Fruit fly (Drosophila melanogaster): ENCODE results near the gene Rab6.

Gene Rab6

DNA sequence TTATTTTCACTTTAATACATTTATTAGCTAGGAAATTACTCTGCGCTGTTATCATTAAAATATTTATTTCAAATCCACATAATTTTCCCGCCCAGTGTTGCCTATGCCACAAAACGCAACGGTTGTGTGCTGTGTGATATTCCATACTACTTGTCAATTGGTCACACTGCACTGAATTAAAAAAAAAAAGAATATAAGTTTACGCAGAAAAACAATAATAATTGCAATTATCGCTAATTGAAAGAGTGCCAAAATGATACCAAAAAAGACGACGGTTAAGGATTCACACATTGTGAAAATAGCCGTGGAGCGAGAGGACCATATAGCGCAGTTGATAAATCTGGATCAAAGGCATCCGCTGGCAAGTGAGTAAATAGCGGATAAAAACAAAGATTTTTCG lies 11.2 kb downstream of the Rab6 start, which contains the start of gene Ced-12:
Gene Ced-12 (plus strand): TSS at position 141 of the 400 bp plus-strand sequence.
- TF ChIP-seq rgr (GFP tag; optimal IDR thresholded peaks at IDR 0.05) (no peak), br (GFP tag; optimal IDR thresholded peaks at IDR 0.05) (no peak), tai (GFP tag; optimal IDR thresholded peaks at IDR 0.05) (no peak), woc (GFP tag; optimal IDR thresholded peaks at IDR 0.05) (no peak), h (GFP tag; optimal IDR thresholded peaks at IDR 0.05) (no peak), Vsx2 (GFP tag; optimal IDR thresholded peaks at IDR 0.05; ENCODE audit: partially characterized antibody) (no peak), sage (GFP tag; optimal IDR thresholded peaks at IDR 0.05) (no peak), brk (GFP tag; optimal IDR thresholded peaks at IDR 0.05) (no peak), psq (GFP tag; optimal IDR thresholded peaks at IDR 0.05) (no peak), Hnf4 (GFP tag; optimal IDR thresholded peaks at IDR 0.05) (no peak)

dm6 chr2L:12096396-12096813 lies 12.5 kb downstream of the Rab6 start, which contains the start of the genes CG6712 and Mt2:
Gene CG6712 (minus strand): TSS chr2L:12096511.
Gene Mt2 (plus strand): TSS chr2L:12096525.
- TF ChIP-seq Myc (optimal IDR thresholded peaks at IDR 0.05) (peak; percentile 60), dsf (GFP tag; optimal IDR thresholded peaks at IDR 0.05; ENCODE audit: borderline replicate concordance) (no peak)

DNA sequence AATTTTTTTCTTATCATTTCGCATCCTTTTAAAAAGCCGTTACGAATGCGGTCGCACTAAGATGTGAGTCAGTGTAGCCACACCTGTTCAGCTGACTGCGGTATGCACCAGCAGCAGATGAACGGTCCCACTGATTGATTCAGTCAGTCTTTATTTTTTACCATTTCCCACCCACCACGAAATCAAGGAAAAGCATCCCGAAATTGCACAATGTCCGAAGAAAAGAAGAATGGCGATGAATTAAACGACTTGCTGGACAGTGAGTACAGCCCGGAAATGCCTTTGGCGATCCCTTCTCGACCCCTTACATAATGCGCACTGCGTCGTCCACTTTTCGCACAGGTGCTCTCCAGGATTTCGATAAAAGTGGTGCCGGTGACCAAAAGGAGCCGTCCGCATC lies 15.3 kb downstream of the Rab6 start:
- TF ChIP-seq ey (GFP tag; optimal IDR thresholded peaks at IDR 0.05) (no peak), br (GFP tag; optimal IDR thresholded peaks at IDR 0.05) (no peak), Dif (GFP tag; optimal IDR thresholded peaks at IDR 0.05; ENCODE audit: partially characterized antibody) (peak; percentile 25), h (GFP tag; optimal IDR thresholded peaks at IDR 0.05) (no peak), Sp1 (GFP tag; optimal IDR thresholded peaks at IDR 0.05) (no peak), psq (GFP tag; optimal IDR thresholded peaks at IDR 0.05) (no peak), Abd-B (GFP tag; optimal IDR thresholded peaks at IDR 0.05) (no peak), sv (GFP tag; optimal IDR thresholded peaks at IDR 0.05) (no peak), Myc (optimal IDR thresholded peaks at IDR 0.05) (no peak), CG32264 (GFP tag; optimal IDR thresholded peaks at IDR 0.05) (no peak), GATAd (GFP tag; optimal IDR thresholded peaks at IDR 0.05) (peak; percentile 66), Hr78 (GFP tag; optimal IDR thresholded peaks at IDR 0.05) (no peak), fru (GFP tag; optimal IDR thresholded peaks at IDR 0.05) (no peak), CrebA (GFP tag; optimal IDR thresholded peaks at IDR 0.05; ENCODE audit: borderline replicate concordance) (no peak), N (GFP tag; optimal IDR thresholded peaks at IDR 0.05) (no peak), Mio (GFP tag; optimal IDR thresholded peaks at IDR 0.05) (no peak)

DNA sequence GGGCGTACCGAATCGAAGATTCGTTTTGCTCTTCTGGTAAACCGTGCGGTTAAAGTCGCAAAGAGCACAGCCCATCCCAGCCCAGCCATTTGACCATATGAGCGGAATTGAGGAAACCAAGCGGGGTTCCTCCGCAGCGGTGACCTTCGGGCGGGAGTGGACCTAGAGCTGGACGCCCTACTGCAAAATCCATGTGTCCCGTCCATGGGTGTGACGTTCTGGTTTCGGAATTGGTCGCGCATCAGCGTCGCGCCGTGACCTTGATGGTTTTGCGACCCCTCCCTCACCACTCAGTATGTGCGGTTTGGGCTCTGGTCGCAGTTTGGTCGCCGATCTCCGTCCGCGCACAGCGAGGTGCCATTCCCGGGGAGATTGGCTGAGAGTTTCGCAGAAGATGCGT lies 16.2 kb downstream of the Rab6 start:
- TF ChIP-seq ey (GFP tag; optimal IDR thresholded peaks at IDR 0.05) (no peak), sv (GFP tag; optimal IDR thresholded peaks at IDR 0.05) (no peak), brk (GFP tag; optimal IDR thresholded peaks at IDR 0.05) (no peak), dsf (GFP tag; optimal IDR thresholded peaks at IDR 0.05; ENCODE audit: borderline replicate concordance) (no peak), CG9705 (GFP tag; optimal IDR thresholded peaks at IDR 0.05) (no peak), Vsx2 (GFP tag; optimal IDR thresholded peaks at IDR 0.05; ENCODE audit: partially characterized antibody) (no peak), Myc (optimal IDR thresholded peaks at IDR 0.05) (no peak), sage (GFP tag; optimal IDR thresholded peaks at IDR 0.05) (no peak)

- TF ChIP-seq usp (GFP tag; optimal IDR thresholded peaks at IDR 0.05) = no peak
- no peak for TF ChIP-seq sage (GFP tag; optimal IDR thresholded peaks at IDR 0.05)
- TF ChIP-seq Mio (GFP tag; optimal IDR thresholded peaks at IDR 0.05) = no peak
- TF ChIP-seq CrebA (GFP tag; optimal IDR thresholded peaks at IDR 0.05; ENCODE audit: borderline replicate concordance) = no peak
- TF ChIP-seq N (GFP tag; optimal IDR thresholded peaks at IDR 0.05) = no peak
- no peak for TF ChIP-seq lola (GFP tag; optimal IDR thresholded peaks at IDR 0.05)
- no peak for TF ChIP-seq Dif (GFP tag; optimal IDR thresholded peaks at IDR 0.05; ENCODE audit: partially characterized antibody)
- no peak for TF ChIP-seq pan (optimal IDR thresholded peaks at IDR 0.05)
- no peak for TF ChIP-seq br (GFP tag; optimal IDR thresholded peaks at IDR 0.05)
- no peak for TF ChIP-seq GATAd (GFP tag; optimal IDR thresholded peaks at IDR 0.05)
- TF ChIP-seq h (GFP tag; optimal IDR thresholded peaks at IDR 0.05) = no peak
- TF ChIP-seq woc (GFP tag; optimal IDR thresholded peaks at IDR 0.05) = no peak
- no peak for TF ChIP-seq Abd-B (GFP tag; optimal IDR thresholded peaks at IDR 0.05)
- TF ChIP-seq Myc (optimal IDR thresholded peaks at IDR 0.05) = no peak
- TF ChIP-seq Hr83 (GFP tag; optimal IDR thresholded peaks at IDR 0.05; ENCODE audit: poor library complexity, severe bottlenecking) = no peak
These were observed 16.9 kb downstream of the Rab6 start for dm6 chr2L:12092041-12092440.

dm6 chr2L:12091522-12091921 lies 17.4 kb downstream of the Rab6 start, which contains the start of gene Pex19:
Gene Pex19 (plus strand): TSS chr2L:12091822.
- TF ChIP-seq Abd-B (GFP tag; optimal IDR thresholded peaks at IDR 0.05) = no peak
- no peak for TF ChIP-seq CG32264 (GFP tag; optimal IDR thresholded peaks at IDR 0.05)
- no peak for TF ChIP-seq Hnf4 (GFP tag; optimal IDR thresholded peaks at IDR 0.05)
- no peak for TF ChIP-seq Mio (GFP tag; optimal IDR thresholded peaks at IDR 0.05)
- TF ChIP-seq Sp1 (GFP tag; optimal IDR thresholded peaks at IDR 0.05) = no peak
- TF ChIP-seq pan (optimal IDR thresholded peaks at IDR 0.05) = no peak
- no peak for TF ChIP-seq ey (GFP tag; optimal IDR thresholded peaks at IDR 0.05)
- TF ChIP-seq psq (GFP tag; optimal IDR thresholded peaks at IDR 0.05) = no peak
